Worm (Caenorhabditis elegans) whole organism, late embryonic: ENCODE data around the gene zig-4.

Source experiments
- T23F11.4 ChIP-seq: fragments of 200-800 bp; sonication (Bioruptor generic); optimal IDR thresholded peaks from 2 replicates; lab custom pipeline; 2018; ENCODE audit warnings: mild to moderate bottlenecking, missing genetic modification characterization, missing compliant biosample characterization
- ceh-19 ChIP-seq: fragments of 200-800 bp; sonication (Bioruptor generic); optimal IDR thresholded peaks from 2 replicates; lab custom pipeline; 2018; ENCODE audit warnings: mild to moderate bottlenecking, missing genetic modification characterization, missing compliant biosample characterization
- ceh-24 ChIP-seq: sonication (generic microtip); optimal IDR thresholded peaks from 2 replicates; lab custom pipeline; 2016; ENCODE audit warnings: mild to moderate bottlenecking, missing genetic modification characterization, missing compliant biosample characterization
- ceh-48 ChIP-seq: sonication (generic microtip); optimal IDR thresholded peaks from 2 replicates; lab custom pipeline; 2016; ENCODE audit warnings: missing genetic modification characterization, inconsistent platforms, missing compliant biosample characterization
- fkh-10 ChIP-seq: fragments of 150-350 bp; optimal IDR thresholded peaks from 2 replicates; lab custom pipeline; 2014; ENCODE audit warnings: missing biosample characterization, missing genetic modification reagents, missing genetic modification characterization
- pha-4 ChIP-seq: fragments of 150-350 bp; optimal IDR thresholded peaks from 2 replicates; lab custom pipeline; 2018; ENCODE audit warnings: missing biosample characterization, missing genetic modification reagents, missing genetic modification characterization
- pqm-1 ChIP-seq: sonication (generic microtip); optimal IDR thresholded peaks from 2 replicates; lab custom pipeline; 2016; ENCODE audit warnings: missing genetic modification characterization, missing compliant biosample characterization
- sdc-2 ChIP-seq: sonication (generic microtip); optimal IDR thresholded peaks from 2 replicates; lab custom pipeline; 2016; ENCODE audit warnings: missing genotype, missing genetic modification characterization, missing compliant biosample characterization
- sox-4 ChIP-seq: sonication (generic microtip); optimal IDR thresholded peaks from 2 replicates; lab custom pipeline; 2017; ENCODE audit warnings: mild to moderate bottlenecking, missing genetic modification characterization, inconsistent platforms, missing compliant biosample characterization
- tbx-7 ChIP-seq: sonication (generic microtip); optimal IDR thresholded peaks from 2 replicates; lab custom pipeline; 2016; ENCODE audit warnings: missing genotype, missing genetic modification characterization, missing compliant biosample characterization

DNA sequence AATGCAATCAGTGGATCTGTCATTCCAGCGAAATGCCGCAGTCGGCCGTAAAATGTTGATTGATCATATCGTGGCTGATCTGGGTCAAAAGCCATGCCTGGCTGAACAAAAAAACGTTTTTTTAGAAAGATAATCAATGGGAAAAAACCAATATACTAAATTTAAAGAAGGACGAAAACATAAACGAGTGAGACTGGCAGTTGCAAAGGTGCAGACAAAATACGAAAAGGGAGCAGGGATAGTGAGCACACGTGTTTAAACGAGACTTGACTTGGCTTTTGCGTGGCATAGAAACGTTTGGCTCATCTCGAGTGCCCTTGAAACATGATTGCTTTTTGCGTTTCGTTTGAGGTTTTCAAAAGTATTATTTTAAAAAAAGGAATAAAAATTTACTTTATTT lies 33.0 kb downstream of the zig-4 start, which contains the start of gene sfxn-2:
- TF ChIP-seq sox-4 (tag; lab: Kevin White, UChicago) (no peak), pha-4 (no peak), sdc-2 (tag; lab: Kevin White, UChicago) (no peak), fkh-10 (GFP tag; lab: Kevin White, UChicago) (no peak), tbx-7 (tag; lab: Kevin White, UChicago) (no peak), ceh-19 (GFP tag; lab: Kevin White, UChicago) (no peak), ceh-24 (tag; lab: Kevin White, UChicago) (no peak), pqm-1 (tag; lab: Kevin White, UChicago) (no peak), T23F11.4 (GFP tag; lab: Kevin White, UChicago) (no peak), ceh-48 (no peak)
